Worm (Caenorhabditis elegans) whole organism, mixed stage, embryonic: ENCODE results near the gene fbxa-29.

ENCODE experiments used
- ces-1 ChIP-seq: fragments of 150-350 bp; optimal IDR thresholded peaks from 2 replicates; lab custom pipeline; 2014; ENCODE audit warnings: missing biosample characterization, missing genetic modification reagents, missing genetic modification characterization
- lin-13 ChIP-seq: fragments of 150-350 bp; optimal IDR thresholded peaks from 2 replicates; lab custom pipeline; 2014; ENCODE audit warnings: missing biosample characterization, missing genetic modification characterization
- lsy-2 ChIP-seq: fragments of 150-350 bp; optimal IDR thresholded peaks from 2 replicates; lab custom pipeline; 2014; ENCODE audit warnings: missing biosample characterization, missing genetic modification characterization
- mep-1 ChIP-seq: fragments of 150-350 bp; optimal IDR thresholded peaks from 2 replicates; lab custom pipeline; 2017; ENCODE audit warnings: missing biosample characterization, missing genetic modification reagents, missing genetic modification characterization, inconsistent platforms
- nhr-12 ChIP-seq: fragments of 150-350 bp; optimal IDR thresholded peaks from 2 replicates; lab custom pipeline; 2014; ENCODE audit warnings: missing biosample characterization, missing genetic modification characterization
- nhr-237 ChIP-seq: fragments of 150-350 bp; optimal IDR thresholded peaks from 2 replicates; lab custom pipeline; 2014; ENCODE audit warnings: missing biosample characterization, missing genetic modification characterization
- nhr-28 ChIP-seq: fragments of 150-350 bp; optimal IDR thresholded peaks from 2 replicates; lab custom pipeline; 2014; ENCODE audit warnings: missing biosample characterization, missing genetic modification characterization
- tbx-8 ChIP-seq: fragments of 200-800 bp; sonication (Bioruptor generic); optimal IDR thresholded peaks from 2 replicates; lab custom pipeline; 2018; ENCODE audit warnings: mild to moderate bottlenecking, missing genetic modification characterization, moderate library complexity, missing compliant biosample characterization

ce11 chrIII:1275513-1275912, 2.0 kb upstream of the fbxa-29 start, which contains the start of gene fbxa-30:
- no peak for TF ChIP-seq nhr-237
- TF ChIP-seq ces-1: no peak
- no peak for TF ChIP-seq lsy-2 (tag; lab: Kevin White, UChicago)
- TF ChIP-seq nhr-12 (tag; lab: Kevin White, UChicago): no peak
- TF ChIP-seq nhr-28: no peak
- no peak for TF ChIP-seq tbx-8 (GFP tag; lab: Kevin White, UChicago)
- TF ChIP-seq lin-13 (tag; lab: Kevin White, UChicago): no peak
- no peak for TF ChIP-seq mep-1 (tag; lab: Kevin White, UChicago)
